Fruit fly (Drosophila melanogaster) whole organism, embryonic: ENCODE results near the gene CG10338.

Experiments used
- Aef1 ChIP-seq: fragments of 200-800 bp; sonication (Bioruptor generic); IDR thresholded peaks from 3 replicates; pipeline ENCODE4 v1.3.6; 2022; ENCODE audit warnings: missing biosample characterization, missing genetic modification characterization
- Asciz ChIP-seq: fragments of 200-800 bp; sonication (Bioruptor generic); optimal IDR thresholded peaks from 2 replicates; lab custom pipeline; 2017; ENCODE audit warnings: missing biosample characterization, mild to moderate bottlenecking, missing genetic modification characterization, missing genetic modification reagents
- BtbVII ChIP-seq: fragments of 200-800 bp; sonication (Bioruptor generic); optimal IDR thresholded peaks from 3 replicates; lab custom pipeline; 2017; ENCODE audit warnings: missing biosample characterization, mild to moderate bottlenecking, missing genetic modification characterization
- CG10979 ChIP-seq: fragments of 200-800 bp; sonication (Bioruptor generic); optimal IDR thresholded peaks from 2 replicates; lab custom pipeline; 2018; ENCODE audit warnings: missing biosample characterization, mild to moderate bottlenecking, missing genetic modification characterization, moderate library complexity
- CG11695 ChIP-seq: fragments of 200-800 bp; sonication (Bioruptor generic); IDR thresholded peaks from 3 replicates; pipeline ENCODE4 v1.3.6; 2022; ENCODE audit warnings: missing biosample characterization, missing genetic modification characterization
- CG12299 ChIP-seq: fragments of 200-800 bp; sonication (Bioruptor generic); optimal IDR thresholded peaks from 2 replicates; lab custom pipeline; 2018; ENCODE audit warnings: missing biosample characterization, mild to moderate bottlenecking, missing genetic modification characterization
- CG12391 ChIP-seq: fragments of 200-800 bp; sonication (Bioruptor generic); optimal IDR thresholded peaks from 3 replicates; lab custom pipeline; 2018; ENCODE audit warnings: missing biosample characterization, mild to moderate bottlenecking, missing genetic modification characterization, moderate library complexity
- CG15011 ChIP-seq: fragments of 200-800 bp; sonication (Bioruptor generic); optimal IDR thresholded peaks from 3 replicates; lab custom pipeline; 2018; ENCODE audit warnings: missing biosample characterization, mild to moderate bottlenecking, missing genetic modification characterization
- CG18599 ChIP-seq: fragments of 200-800 bp; sonication (Bioruptor generic); optimal IDR thresholded peaks from 3 replicates; lab custom pipeline; 2017; ENCODE audit warnings: missing biosample characterization, missing genetic modification characterization, mild to moderate bottlenecking, moderate library complexity, missing genetic modification reagents
- CG30431 ChIP-seq: fragments of 200-800 bp; sonication (Bioruptor generic); optimal IDR thresholded peaks from 2 replicates; lab custom pipeline; 2017; ENCODE audit warnings: missing biosample characterization, missing genetic modification characterization
- CG4854 ChIP-seq: fragments of 200-800 bp; sonication (Bioruptor generic); optimal IDR thresholded peaks from 2 replicates; lab custom pipeline; 2016; ENCODE audit warnings: missing biosample characterization, missing genetic modification characterization, inconsistent platforms
- CG5180 ChIP-seq: fragments of 200-800 bp; sonication (Bioruptor generic); optimal IDR thresholded peaks from 3 replicates; lab custom pipeline; 2017; ENCODE audit warnings: missing biosample characterization, missing genetic modification characterization, mild to moderate bottlenecking, moderate library complexity, missing genetic modification reagents
- CG6689 ChIP-seq: fragments of 200-800 bp; sonication (Bioruptor generic); IDR thresholded peaks from 2 replicates; pipeline ENCODE4 v1.3.6; 2022; ENCODE audit warnings: missing biosample characterization, missing genetic modification characterization
- CG6791 ChIP-seq: fragments of 200-800 bp; sonication (Bioruptor generic); IDR thresholded peaks from 3 replicates; pipeline ENCODE4 v1.3.6; 2022; ENCODE audit warnings: missing biosample characterization, missing genetic modification characterization; ENCODE audit not compliant: partially characterized antibody
- CG7271 ChIP-seq: fragments of 200-800 bp; sonication (Bioruptor generic); optimal IDR thresholded peaks from 2 replicates; lab custom pipeline; 2018; ENCODE audit warnings: missing biosample characterization, mild to moderate bottlenecking, missing genetic modification characterization, moderate library complexity
- CG9437 ChIP-seq: fragments of 200-800 bp; sonication (Bioruptor generic); optimal IDR thresholded peaks from 2 replicates; lab custom pipeline; 2018; ENCODE audit warnings: missing biosample characterization, mild to moderate bottlenecking, missing genetic modification characterization
- Drgx ChIP-seq: fragments of 200-800 bp; sonication (Bioruptor generic); IDR thresholded peaks from 2 replicates; pipeline ENCODE4 v1.3.6; 2022; ENCODE audit warnings: missing biosample characterization, missing genetic modification characterization
- Ets65A ChIP-seq: fragments of 200-800 bp; sonication (Bioruptor generic); peaks from one replicate; lab custom pipeline; 2016; ENCODE audit warnings: missing biosample characterization, missing genetic modification characterization
- Jarid2 ChIP-seq: fragments of 200-800 bp; sonication (Bioruptor generic); optimal IDR thresholded peaks from 3 replicates; lab custom pipeline; 2017; ENCODE audit warnings: mild to moderate bottlenecking, missing biosample characterization, missing genetic modification reagents, missing genetic modification characterization
- Lim3 ChIP-seq: fragments of 200-800 bp; sonication (Bioruptor generic); IDR thresholded peaks from 2 replicates; pipeline ENCODE4 v1.3.6; 2022; ENCODE audit warnings: missing biosample characterization, missing genetic modification characterization
- Meics ChIP-seq: fragments of 200-800 bp; sonication (Bioruptor generic); optimal IDR thresholded peaks from 2 replicates; lab custom pipeline; 2017; ENCODE audit warnings: missing biosample characterization, mild to moderate bottlenecking, missing genetic modification characterization
- Nf-YB ChIP-seq: fragments of 200-800 bp; sonication (Bioruptor generic); optimal IDR thresholded peaks from 3 replicates; lab custom pipeline; 2019; ENCODE audit warnings: missing biosample characterization, mild to moderate bottlenecking, missing genetic modification characterization, moderate library complexity
- Nf-YC ChIP-seq: fragments of 200-800 bp; optimal IDR thresholded peaks from 3 replicates; lab custom pipeline; 2019; ENCODE audit warnings: missing biosample characterization, mild to moderate bottlenecking, missing genetic modification characterization, moderate library complexity
- Rfx ChIP-seq: fragments of 200-800 bp; sonication (Bioruptor generic); IDR thresholded peaks from 2 replicates; pipeline ENCODE4 v1.3.6; 2022; ENCODE audit warnings: missing biosample characterization, missing genetic modification characterization
- al ChIP-seq: fragments of 200-800 bp; sonication (Bioruptor generic); IDR thresholded peaks from 2 replicates; pipeline ENCODE4 v1.3.6; 2022; ENCODE audit warnings: missing biosample characterization, missing genetic modification characterization
- br ChIP-seq: fragments of >200 bp; optimal IDR thresholded peaks from 2 replicates; lab custom pipeline; 2017
- chinmo ChIP-seq: fragments of 200-800 bp; sonication (Bioruptor generic); IDR thresholded peaks from 4 replicates; pipeline ENCODE4 v1.3.6; 2022; ENCODE audit warnings: missing biosample characterization, missing genetic modification characterization; ENCODE audit not compliant: partially characterized antibody
- crol ChIP-seq: fragments of 200-800 bp; sonication (Bioruptor generic); IDR thresholded peaks from 2 replicates; pipeline ENCODE4 v1.3.6; 2022; ENCODE audit warnings: missing biosample characterization, missing genetic modification characterization
- dimm ChIP-seq: fragments of 200-800 bp; sonication (Bioruptor generic); IDR thresholded peaks from 2 replicates; pipeline ENCODE4 v1.3.6; 2022; ENCODE audit warnings: missing biosample characterization, missing genetic modification characterization
- en ChIP-seq: fragments of 200-800 bp; sonication (Bioruptor generic); optimal IDR thresholded peaks from 2 replicates; lab custom pipeline; 2016; ENCODE audit warnings: missing biosample characterization, missing genetic modification characterization
- ham ChIP-seq: fragments of 200-800 bp; sonication (Bioruptor generic); IDR thresholded peaks from 2 replicates; pipeline ENCODE4 v1.3.6; 2022; ENCODE audit warnings: missing biosample characterization, missing genetic modification characterization
- mld ChIP-seq: fragments of 200-800 bp; sonication (Bioruptor generic); IDR thresholded peaks from 3 replicates; pipeline ENCODE4 v1.3.6; 2022; ENCODE audit warnings: missing biosample characterization, missing genetic modification characterization; ENCODE audit not compliant: partially characterized antibody
- nmo ChIP-seq: fragments of 200-800 bp; sonication (Bioruptor generic); optimal IDR thresholded peaks from 2 replicates; lab custom pipeline; 2018; ENCODE audit warnings: missing biosample characterization, mild to moderate bottlenecking, missing genetic modification characterization, moderate library complexity
- sens ChIP-seq: fragments of 200-800 bp; sonication (Bioruptor generic); peaks from one replicate; lab custom pipeline; 2016; ENCODE audit warnings: missing biosample characterization, missing genetic modification characterization
- slbo ChIP-seq: fragments of 200-800 bp; sonication (Bioruptor generic); IDR thresholded peaks from 2 replicates; pipeline ENCODE4 v1.3.6; 2022; ENCODE audit warnings: missing biosample characterization, missing genetic modification characterization
- so ChIP-seq: fragments of 200-800 bp; sonication (Bioruptor generic); IDR thresholded peaks from 3 replicates; pipeline ENCODE4 v1.3.6; 2022; ENCODE audit warnings: missing biosample characterization, missing genetic modification characterization
- stwl ChIP-seq: fragments of 200-800 bp; sonication (Bioruptor generic); optimal IDR thresholded peaks from 3 replicates; lab custom pipeline; 2018; ENCODE audit warnings: missing biosample characterization, mild to moderate bottlenecking, missing genetic modification characterization, moderate library complexity
- twi ChIP-seq: fragments of 200-800 bp; optimal IDR thresholded peaks from 2 replicates; lab custom pipeline; 2019; ENCODE audit warnings: missing biosample characterization, mild to moderate bottlenecking, missing genetic modification characterization, moderate library complexity
- zf30C ChIP-seq: fragments of 200-800 bp; sonication (Bioruptor generic); optimal IDR thresholded peaks from 3 replicates; lab custom pipeline; 2018; ENCODE audit warnings: missing biosample characterization, mild to moderate bottlenecking, missing genetic modification characterization

CG10338 gene

DNA sequence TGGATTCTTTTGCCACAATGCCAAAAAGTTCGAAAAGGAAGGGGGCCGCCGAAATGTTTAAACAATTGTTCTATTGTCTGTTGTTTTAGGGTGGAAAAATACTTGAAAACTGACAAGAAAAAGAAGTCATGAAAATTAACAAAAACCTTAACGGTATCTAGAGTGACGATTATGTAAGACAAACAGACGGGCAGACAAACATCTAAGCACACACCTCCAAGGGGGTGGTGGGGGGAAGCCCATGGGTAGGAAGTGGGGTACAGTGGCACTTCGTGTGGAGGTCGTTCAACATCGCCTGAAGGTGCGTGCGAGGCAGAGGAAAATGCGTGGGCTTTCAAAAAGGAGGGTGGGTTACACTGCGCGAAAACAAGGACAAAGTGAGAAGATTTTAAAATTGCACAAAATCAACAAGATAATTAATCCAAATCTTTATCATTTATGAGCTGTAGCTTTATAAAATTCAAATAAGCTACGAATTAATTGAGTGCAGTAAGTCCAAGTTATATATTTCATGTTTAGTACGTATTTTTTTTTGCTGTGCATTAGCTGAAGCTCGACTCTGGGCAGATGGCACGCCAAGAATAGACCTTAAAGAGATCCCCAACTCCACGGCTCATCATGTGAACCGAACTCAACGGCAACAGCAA lies 22.0 kb downstream of the CG10338 start (continued):
- TF ChIP-seq CG6689, result 0 out of 2 replicates have a peak, but pooled peaks have one; percentile 24

DNA sequence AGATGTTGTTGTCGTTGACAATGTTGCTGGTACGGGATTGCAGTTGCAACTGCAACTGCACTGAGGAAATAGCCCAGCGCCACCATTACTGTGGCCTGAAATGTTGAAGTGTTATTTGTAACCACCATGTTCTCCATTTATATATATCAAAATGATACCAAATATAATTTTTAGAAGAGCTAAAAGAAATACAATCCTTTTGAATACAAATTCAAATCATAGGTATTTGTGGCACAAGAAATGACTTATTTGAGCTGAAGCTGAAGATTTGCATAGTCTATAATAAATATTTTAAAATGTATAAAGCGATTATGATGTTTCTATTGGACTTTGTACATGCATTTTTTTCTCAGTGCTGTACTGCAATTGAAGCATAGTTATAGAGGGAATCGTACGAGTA lies 24.1 kb downstream of the CG10338 start:
- TF ChIP-seq Rfx (GFP tag; lab: Robert Waterston, UW) (no peak), Drgx (0 out of 2 replicates have a peak, but pooled peaks have one; percentile 23)

DNA sequence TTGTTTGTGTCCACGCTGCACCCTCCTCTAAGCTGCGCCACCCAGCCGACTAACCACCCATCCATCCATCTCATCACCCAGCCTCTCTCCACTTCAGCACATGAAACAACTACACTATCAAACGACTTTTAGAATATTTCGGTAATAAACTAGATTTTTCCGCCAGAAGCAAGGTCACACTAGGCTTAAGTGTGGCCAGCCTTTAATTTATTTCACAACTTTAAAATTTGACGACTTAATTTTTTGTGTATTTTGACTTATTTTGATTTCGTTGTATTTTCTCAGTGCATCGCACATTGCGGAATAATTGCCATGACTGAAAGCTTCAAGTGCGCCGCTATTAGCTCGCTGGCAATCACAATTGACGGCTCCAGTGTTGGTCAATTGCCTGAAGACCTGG lies 29.4 kb downstream of the CG10338 start:
- peak; percentile 64 for TF ChIP-seq Drgx
- no peak for TF ChIP-seq mld (GFP tag; lab: Robert Waterston, UW)
- TF ChIP-seq stwl (tag; lab: Kevin White, UChicago), result peak; percentile 75
- TF ChIP-seq CG11695 (GFP tag; lab: Robert Waterston, UW), result no peak
- TF ChIP-seq, all 482 proteins: peak for 2

DNA sequence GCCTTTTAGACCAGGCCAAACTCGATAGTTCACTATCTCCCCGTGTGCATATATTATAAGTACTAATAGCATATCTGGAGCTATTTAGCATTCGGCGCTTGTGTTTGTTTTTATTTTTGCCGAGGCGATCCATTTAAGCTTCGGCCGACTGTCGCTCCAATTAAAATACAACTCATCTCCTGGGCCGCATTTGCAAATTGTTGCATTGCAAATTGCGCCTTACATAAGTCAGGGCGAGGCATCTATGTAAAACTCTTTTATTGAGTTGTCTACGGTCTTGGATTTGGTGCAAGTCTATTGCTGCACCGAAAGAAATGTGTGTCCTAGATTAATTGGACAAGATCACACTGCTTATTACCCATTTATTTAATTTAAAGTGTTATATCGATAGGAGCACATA lies 32.5 kb downstream of the CG10338 start:
- TF ChIP-seq sens (peak; percentile 62), Ets65A (GFP tag; lab: Kevin White, UChicago) (peak; percentile 73), CG15011 (GFP tag; lab: Kevin White, UChicago) (no peak)

DNA sequence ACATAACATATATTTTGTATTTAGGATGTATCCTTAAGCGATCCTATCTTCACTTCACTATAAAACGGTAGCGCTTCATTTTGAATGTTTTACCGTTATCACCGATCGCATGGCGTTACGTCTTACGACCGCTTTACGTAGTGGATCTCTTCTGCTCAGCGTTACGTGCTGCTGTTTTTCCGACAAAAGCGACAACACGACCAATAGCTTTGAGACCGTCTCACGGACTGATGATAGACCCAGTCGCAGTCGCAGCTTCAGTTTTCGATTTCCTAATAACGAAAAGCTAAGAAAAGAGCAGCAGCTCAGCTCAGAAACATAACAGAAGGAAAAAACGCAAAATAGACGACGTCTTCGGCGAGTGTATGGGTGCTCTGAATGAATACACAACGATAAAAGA lies 36.8 kb downstream of the CG10338 start, which contains the start of gene CG10348:
Gene CG10348 (minus strand): TSS at position 234 of the 400 bp plus-strand sequence.
- TF ChIP-seq CG7271 (tag; lab: Kevin White, UChicago) (no peak), CG6791 (GFP tag; lab: Robert Waterston, UW) (0 out of 3 replicates have a peak, but pooled peaks have one; percentile 21), Aef1 (GFP tag; lab: Robert Waterston, UW) (no peak), Jarid2 (GFP tag; lab: Kevin White, UChicago) (peak; percentile 55), twi (tag; lab: Kevin White, UChicago) (no peak), stwl (tag; lab: Kevin White, UChicago) (peak; percentile 52), CG9437 (GFP tag; lab: Kevin White, UChicago) (peak; percentile 98), Nf-YB (GFP tag; lab: Kevin White, UChicago) (no peak), CG4854 (GFP tag; lab: Kevin White, UChicago) (no peak), CG18599 (GFP tag; lab: Kevin White, UChicago) (no peak), zf30C (GFP tag; lab: Kevin White, UChicago) (peak; percentile 43), crol (GFP tag; lab: Robert Waterston, UW) (0 out of 2 replicates have a peak, but pooled peaks have one; percentile 5), Lim3 (GFP tag; lab: Robert Waterston, UW) (no peak)
- TF ChIP-seq, all 482 proteins: peak for 6

DNA sequence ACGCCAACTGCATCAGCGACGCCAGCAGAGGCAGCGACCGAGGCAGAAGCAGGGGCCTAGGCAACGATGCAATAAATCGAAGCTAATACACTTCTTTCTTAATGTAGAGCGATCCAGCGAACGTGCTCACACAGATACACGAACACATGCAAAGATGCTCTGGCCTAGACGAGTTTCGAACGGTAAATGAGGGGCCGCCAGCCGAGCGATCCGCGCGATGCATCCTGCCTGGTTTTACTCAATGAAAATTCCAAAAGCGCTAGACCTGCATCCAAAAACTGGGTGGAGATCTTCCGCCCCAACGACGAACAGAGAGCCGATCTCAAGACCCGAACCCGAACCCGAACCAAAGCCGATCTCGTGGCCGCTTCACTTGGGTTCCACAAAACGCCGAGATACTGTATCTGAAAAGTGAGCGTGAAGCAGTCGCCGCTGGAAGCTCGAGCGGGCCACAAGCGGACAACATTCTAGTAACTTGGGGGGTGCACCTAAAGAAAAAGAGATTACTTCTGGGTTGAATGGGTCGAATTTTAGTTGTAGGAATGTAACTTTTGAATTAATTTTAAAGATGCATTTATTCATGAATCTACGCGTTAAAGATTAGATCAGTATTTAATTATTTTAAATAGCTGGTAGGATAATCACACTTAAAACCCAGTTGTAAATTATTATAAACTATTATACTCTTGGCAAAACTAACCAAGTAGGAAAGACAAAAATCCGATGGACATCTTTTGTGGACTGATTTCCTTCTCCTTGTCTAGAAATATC lies 37.5 kb downstream of the CG10338 start:
- TF ChIP-seq CG5180, result no peak
- peak; percentile 57 for TF ChIP-seq Nf-YC
- peak; percentile 9 for TF ChIP-seq CG10979 (tag; lab: Kevin White, UChicago)
- TF ChIP-seq nmo (GFP tag; lab: Kevin White, UChicago), result no peak
- TF ChIP-seq chinmo, result peak; percentile 97
- TF ChIP-seq br (lab: Kevin White, UChicago), result no peak
- TF ChIP-seq CG30431 (GFP tag; lab: Kevin White, UChicago), result no peak
- no peak for TF ChIP-seq CG6689
- no peak for TF ChIP-seq dimm (GFP tag; lab: Robert Waterston, UW)
- TF ChIP-seq al (GFP tag; lab: Robert Waterston, UW), result no peak
- TF ChIP-seq slbo (GFP tag; lab: Robert Waterston, UW), result no peak
- TF ChIP-seq so (GFP tag; lab: Robert Waterston, UW), result no peak
- TF ChIP-seq CG12299 (tag; lab: Kevin White, UChicago), result no peak
- TF ChIP-seq ham (GFP tag; lab: Robert Waterston, UW), result no peak
- TF ChIP-seq en (GFP tag; lab: Kevin White, UChicago), result no peak
- TF ChIP-seq Meics (GFP tag; lab: Kevin White, UChicago), result no peak
- no peak for TF ChIP-seq CG12391 (tag; lab: Kevin White, UChicago)
- TF ChIP-seq BtbVII (GFP tag; lab: Kevin White, UChicago), result no peak
- TF ChIP-seq Asciz (GFP tag; lab: Kevin White, UChicago), result no peak
